Fruit fly (Drosophila melanogaster): ENCODE results near the gene RhoGAP71E.

The RhoGAP71E gene

dm6 chr3L:15646182-15646581 is 57.5 kb downstream of the RhoGAP71E start (continued):
- TF ChIP-seq CG3281 (GFP tag; optimal IDR thresholded peaks at IDR 0.05): no peak
- TF ChIP-seq Sox102F (GFP tag; optimal IDR thresholded peaks at IDR 0.05): peak; percentile 13
- TF ChIP-seq gem (tag; optimal IDR thresholded peaks at IDR 0.05): peak; percentile 35
- TF ChIP-seq al (GFP tag; IDR thresholded peaks at IDR 0.05): no peak
- TF ChIP-seq CG1603 (tag; optimal IDR thresholded peaks at IDR 0.05): peak; percentile 15
- TF ChIP-seq lilli (GFP tag; optimal IDR thresholded peaks at IDR 0.05): no peak
- no peak for TF ChIP-seq hkb (optimal IDR thresholded peaks at IDR 0.05)
- TF ChIP-seq hkb (GFP tag; IDR thresholded peaks at IDR 0.05): no peak
- no peak for TF ChIP-seq B-H2 (GFP tag; optimal IDR thresholded peaks at IDR 0.05)
- no peak for TF ChIP-seq gsb (GFP tag; IDR thresholded peaks at IDR 0.05)
- TF ChIP-seq tio (GFP tag; optimal IDR thresholded peaks at IDR 0.05): no peak
- no peak for TF ChIP-seq CG17612 (GFP tag; IDR thresholded peaks at IDR 0.05)
- peak; percentile 4 for TF ChIP-seq CG10462 (GFP tag; optimal IDR thresholded peaks at IDR 0.05)
- TF ChIP-seq bsh (GFP tag; optimal IDR thresholded peaks at IDR 0.05): peak in 1 of 2 experiments; percentile 29
- peak; percentile 17 for TF ChIP-seq Ets65A (GFP tag)
- no peak for TF ChIP-seq seq (GFP tag; IDR thresholded peaks at IDR 0.05)
- no peak for TF ChIP-seq Dip3 (GFP tag; optimal IDR thresholded peaks at IDR 0.05)
- no peak for TF ChIP-seq fd102C (GFP tag; optimal IDR thresholded peaks at IDR 0.05)
- TF ChIP-seq CG17802 (tag; optimal IDR thresholded peaks at IDR 0.05): no peak
- peak; percentile 3 for TF ChIP-seq Blimp-1 (GFP tag; optimal IDR thresholded peaks at IDR 0.05)
- TF ChIP-seq CG34224 (GFP tag; IDR thresholded peaks at IDR 0.05; ENCODE audit: partially characterized antibody): no peak
- peak; percentile 28; the same call in 1 of the 2 replicates for TF ChIP-seq CG17328 (GFP tag; IDR thresholded peaks at IDR 0.05)
- TF ChIP-seq bcd (GFP tag; optimal IDR thresholded peaks at IDR 0.05): no peak
- TF ChIP-seq CG32532 (GFP tag; IDR thresholded peaks at IDR 0.05): no peak
- TF ChIP-seq chinmo (GFP tag; IDR thresholded peaks at IDR 0.05; ENCODE audit: partially characterized antibody): no peak
- TF ChIP-seq CG2116 (GFP tag; optimal IDR thresholded peaks at IDR 0.05): no peak
- TF ChIP-seq CG18262 (tag; optimal IDR thresholded peaks at IDR 0.05): peak; percentile 10
- no peak for TF ChIP-seq CG4360 (GFP tag; IDR thresholded peaks at IDR 0.05)
- TF ChIP-seq dmrt11E (tag; optimal IDR thresholded peaks at IDR 0.05): peak; percentile 46
- TF ChIP-seq ems (GFP tag; optimal IDR thresholded peaks at IDR 0.05): no peak
- peak; percentile 5 for TF ChIP-seq CG17829 (tag; optimal IDR thresholded peaks at IDR 0.05)
- no peak for TF ChIP-seq NC2α (GFP tag; optimal IDR thresholded peaks at IDR 0.05)
- no peak for TF ChIP-seq CG43689 (GFP tag; IDR thresholded peaks at IDR 0.05)
- TF ChIP-seq CG13894 (tag; optimal IDR thresholded peaks at IDR 0.05): no peak
- TF ChIP-seq CG4707 (GFP tag; optimal IDR thresholded peaks at IDR 0.05): no peak
- TF ChIP-seq Med (GFP tag): peak; percentile 54
- TF ChIP-seq sr (GFP tag; IDR thresholded peaks at IDR 0.05): no peak
- TF ChIP-seq Fer3 (tag; optimal IDR thresholded peaks at IDR 0.05): no peak
- TF ChIP-seq dpn (GFP tag; optimal IDR thresholded peaks at IDR 0.05): no peak
- 0 out of 2 replicates have a peak, but pooled peaks have one; percentile 24 for TF ChIP-seq Xrp1 (GFP tag; IDR thresholded peaks at IDR 0.05)
- no peak for TF ChIP-seq cas (GFP tag; IDR thresholded peaks at IDR 0.05)
- TF ChIP-seq dm (GFP tag; optimal IDR thresholded peaks at IDR 0.05): no peak
- TF ChIP-seq CG12942 (GFP tag; optimal IDR thresholded peaks at IDR 0.05): no peak
- no peak for TF ChIP-seq da (GFP tag; optimal IDR thresholded peaks at IDR 0.05)
- TF ChIP-seq inv (GFP tag; IDR thresholded peaks at IDR 0.05; ENCODE audit: partially characterized antibody): no peak
- TF ChIP-seq CG15073 (GFP tag; optimal IDR thresholded peaks at IDR 0.05): no peak
- no peak for TF ChIP-seq Aef1 (GFP tag; IDR thresholded peaks at IDR 0.05)
- no peak for TF ChIP-seq CG10366 (GFP tag; IDR thresholded peaks at IDR 0.05)
- TF ChIP-seq sna (GFP tag; IDR thresholded peaks at IDR 0.05; ENCODE audit: partially characterized antibody): no peak
- peak; percentile 6 for TF ChIP-seq CG12391 (tag; optimal IDR thresholded peaks at IDR 0.05)
- peak; percentile 7 for TF ChIP-seq CG9727 (GFP tag; optimal IDR thresholded peaks at IDR 0.05)

Data from whole organism, embryonic.